Worm (Caenorhabditis elegans): ENCODE results near the gene cyn-2.

cyn-2 gene

ce11 chrIII:13694048-13694447 is 1.6 kb downstream of the cyn-2 start:
- TF ChIP-seq tbx-11 (GFP tag; IDR thresholded peaks at IDR 0.05) (no peak), hmg-4 (GFP tag; optimal IDR thresholded peaks at IDR 0.05) (peak; percentile 39)

ce11 chrIII:13695588-13695987 is 3.1 kb downstream of the cyn-2 start:
- TF ChIP-seq hmg-4 (GFP tag; optimal IDR thresholded peaks at IDR 0.05) (no peak), ceh-36 (tag; optimal IDR thresholded peaks at IDR 0.05) (no peak), tra-4 (tag; optimal IDR thresholded peaks at IDR 0.05) (no peak), F13C5.2 (tag; optimal IDR thresholded peaks at IDR 0.05) (no peak), tbx-37 (GFP tag; conservative IDR thresholded peaks at IDR 0.05) (no peak), ets-7 (tag; optimal IDR thresholded peaks at IDR 0.05) (no peak), hnd-1 (tag; optimal IDR thresholded peaks at IDR 0.05) (no peak), flt-1 (GFP tag; IDR thresholded peaks at IDR 0.05) (no peak), ceh-13 (GFP tag; optimal IDR thresholded peaks at IDR 0.05) (no peak)

ce11 chrIII:13697822-13698221 is 5.4 kb downstream of the cyn-2 start:
- TF ChIP-seq B0310.2 (tag; optimal IDR thresholded peaks at IDR 0.05) (no peak), tbx-11 (GFP tag; IDR thresholded peaks at IDR 0.05) (no peak), hnd-1 (tag; optimal IDR thresholded peaks at IDR 0.05) (no peak), ceh-13 (GFP tag; optimal IDR thresholded peaks at IDR 0.05) (no peak), hmg-4 (GFP tag; optimal IDR thresholded peaks at IDR 0.05) (no peak), ceh-36 (tag; optimal IDR thresholded peaks at IDR 0.05) (no peak), sea-1 (GFP tag; conservative IDR thresholded peaks at IDR 0.05) (no peak), pes-1 (GFP tag; IDR thresholded peaks at IDR 0.05) (no peak), tra-4 (tag; optimal IDR thresholded peaks at IDR 0.05) (no peak), aly-1 (tag; optimal IDR thresholded peaks at IDR 0.05) (no peak), F13C5.2 (tag; optimal IDR thresholded peaks at IDR 0.05) (no peak)

ce11 chrIII:13701691-13702090 is 9.2 kb downstream of the cyn-2 start, which contains the start of gene lit-1:
lit-1 (plus strand) TSS chrIII:13701991.
- no peak for TF ChIP-seq F13C5.2 (tag; optimal IDR thresholded peaks at IDR 0.05)
- no peak for TF ChIP-seq hmbx-1 (tag; optimal IDR thresholded peaks at IDR 0.05)
- TF ChIP-seq B0310.2 (tag; optimal IDR thresholded peaks at IDR 0.05): no peak
- TF ChIP-seq hnd-1 (tag; optimal IDR thresholded peaks at IDR 0.05): no peak

ce11 chrIII:13708415-13708814 is 15.9 kb downstream of the cyn-2 start:
- TF ChIP-seq ama-1 (optimal IDR thresholded peaks at IDR 0.05) (no peak), scrt-1 (GFP tag; IDR thresholded peaks at IDR 0.05) (no peak), aly-1 (tag; optimal IDR thresholded peaks at IDR 0.05) (no peak), ets-7 (tag; optimal IDR thresholded peaks at IDR 0.05) (no peak), B0310.2 (tag; optimal IDR thresholded peaks at IDR 0.05) (no peak), tbx-11 (GFP tag; IDR thresholded peaks at IDR 0.05) (no peak), hmg-4 (GFP tag; optimal IDR thresholded peaks at IDR 0.05) (no peak), F13C5.2 (tag; optimal IDR thresholded peaks at IDR 0.05) (no peak), ceh-36 (tag; optimal IDR thresholded peaks at IDR 0.05) (no peak), ceh-13 (GFP tag; optimal IDR thresholded peaks at IDR 0.05) (no peak), flt-1 (GFP tag; IDR thresholded peaks at IDR 0.05) (no peak), hnd-1 (tag; optimal IDR thresholded peaks at IDR 0.05) (no peak), tra-4 (tag; optimal IDR thresholded peaks at IDR 0.05) (no peak), sea-1 (GFP tag; conservative IDR thresholded peaks at IDR 0.05) (no peak)

ce11 chrIII:13709122-13709521 is 16.7 kb downstream of the cyn-2 start:
- TF ChIP-seq pes-1 (GFP tag; IDR thresholded peaks at IDR 0.05): no peak
- TF ChIP-seq B0310.2 (tag; optimal IDR thresholded peaks at IDR 0.05): no peak
- no peak for TF ChIP-seq tbx-37 (GFP tag; conservative IDR thresholded peaks at IDR 0.05)
- no peak for TF ChIP-seq F13C5.2 (tag; optimal IDR thresholded peaks at IDR 0.05)

- no peak for TF ChIP-seq aly-1 (tag; optimal IDR thresholded peaks at IDR 0.05)
- TF ChIP-seq flt-1 (GFP tag; IDR thresholded peaks at IDR 0.05): no peak
- no peak for TF ChIP-seq B0310.2 (tag; optimal IDR thresholded peaks at IDR 0.05)
- TF ChIP-seq ceh-13 (GFP tag; optimal IDR thresholded peaks at IDR 0.05): no peak
- TF ChIP-seq pes-1 (GFP tag; IDR thresholded peaks at IDR 0.05): no peak
- TF ChIP-seq ceh-36 (tag; optimal IDR thresholded peaks at IDR 0.05): no peak
- no peak for TF ChIP-seq hmbx-1 (tag; optimal IDR thresholded peaks at IDR 0.05)
- no peak for TF ChIP-seq ets-7 (tag; optimal IDR thresholded peaks at IDR 0.05)
- TF ChIP-seq tra-4 (tag; optimal IDR thresholded peaks at IDR 0.05): no peak
- TF ChIP-seq tbx-11 (GFP tag; IDR thresholded peaks at IDR 0.05): no peak
- TF ChIP-seq ama-1 (optimal IDR thresholded peaks at IDR 0.05): no peak
- TF ChIP-seq F13C5.2 (tag; optimal IDR thresholded peaks at IDR 0.05): no peak
- TF ChIP-seq sea-1 (GFP tag; conservative IDR thresholded peaks at IDR 0.05): no peak
- no peak for TF ChIP-seq hmg-4 (GFP tag; optimal IDR thresholded peaks at IDR 0.05)
- no peak for TF ChIP-seq scrt-1 (GFP tag; IDR thresholded peaks at IDR 0.05)
- no peak for TF ChIP-seq tbx-37 (GFP tag; conservative IDR thresholded peaks at IDR 0.05)
Measured at ce11 chrIII:13710666-13711065, 18.2 kb downstream of the cyn-2 start.

ce11 chrIII:13712854-13713293 is 20.4 kb downstream of the cyn-2 start:
- TF ChIP-seq hmg-4 (GFP tag; optimal IDR thresholded peaks at IDR 0.05): peak; percentile 68
- no peak for TF ChIP-seq pes-1 (GFP tag; IDR thresholded peaks at IDR 0.05)
- peak; percentile 56 for TF ChIP-seq F13C5.2 (tag; optimal IDR thresholded peaks at IDR 0.05)
- peak; percentile 16 for TF ChIP-seq ceh-36 (tag; optimal IDR thresholded peaks at IDR 0.05)

ce11 chrIII:13713807-13714206 is 21.3 kb downstream of the cyn-2 start:
- TF ChIP-seq F13C5.2 (tag; optimal IDR thresholded peaks at IDR 0.05): no peak
- no peak for TF ChIP-seq ets-7 (tag; optimal IDR thresholded peaks at IDR 0.05)
- TF ChIP-seq hnd-1 (tag; optimal IDR thresholded peaks at IDR 0.05): no peak
- peak; percentile 62 for TF ChIP-seq hmg-4 (GFP tag; optimal IDR thresholded peaks at IDR 0.05)
- no peak for TF ChIP-seq B0310.2 (tag; optimal IDR thresholded peaks at IDR 0.05)
- no peak for TF ChIP-seq tra-4 (tag; optimal IDR thresholded peaks at IDR 0.05)
- no peak for TF ChIP-seq ama-1 (optimal IDR thresholded peaks at IDR 0.05)
- TF ChIP-seq sea-1 (GFP tag; conservative IDR thresholded peaks at IDR 0.05): peak; percentile 38; the same call in 1 of the 2 replicates
- TF ChIP-seq ceh-13 (GFP tag; optimal IDR thresholded peaks at IDR 0.05): no peak
- TF ChIP-seq hmbx-1 (tag; optimal IDR thresholded peaks at IDR 0.05): no peak
- TF ChIP-seq ceh-36 (tag; optimal IDR thresholded peaks at IDR 0.05): no peak
- no peak for TF ChIP-seq pes-1 (GFP tag; IDR thresholded peaks at IDR 0.05)
- TF ChIP-seq aly-1 (tag; optimal IDR thresholded peaks at IDR 0.05): no peak
- 0 out of 2 replicates have a peak, but pooled peaks have one; percentile 46 for TF ChIP-seq scrt-1 (GFP tag; IDR thresholded peaks at IDR 0.05)
- peak; percentile 26; the same call in 1 of the 2 replicates for TF ChIP-seq flt-1 (GFP tag; IDR thresholded peaks at IDR 0.05)
- no peak for TF ChIP-seq tbx-11 (GFP tag; IDR thresholded peaks at IDR 0.05)
- TF ChIP-seq tbx-37 (GFP tag; conservative IDR thresholded peaks at IDR 0.05): no peak
